Worm (Caenorhabditis elegans) whole organism, L1 larva: ENCODE results near the gene nhr-65.

Experiments used
- C04F5.9 ChIP-seq: sonication (generic microtip); optimal IDR thresholded peaks from 2 replicates; lab custom pipeline; 2016; ENCODE audit warnings: missing genetic modification characterization, missing compliant biosample characterization
- F16B12.6 ChIP-seq: fragments of 150-350 bp; optimal IDR thresholded peaks from 2 replicates; lab custom pipeline; 2014; ENCODE audit warnings: missing biosample characterization, missing genetic modification characterization
- aha-1 ChIP-seq: fragments of 150-350 bp; optimal IDR thresholded peaks from 2 replicates; lab custom pipeline; 2014; ENCODE audit warnings: missing biosample characterization, missing genetic modification characterization
- blmp-1 ChIP-seq: fragments of 150-350 bp; optimal IDR thresholded peaks from 2 replicates; lab custom pipeline; 2014; ENCODE audit warnings: missing biosample characterization, missing genetic modification characterization
- ceh-8 ChIP-seq: fragments of 200-800 bp; sonication (Bioruptor generic); optimal IDR thresholded peaks from 2 replicates; lab custom pipeline; 2018; ENCODE audit warnings: mild to moderate bottlenecking, missing genetic modification characterization, moderate library complexity, missing compliant biosample characterization
- ceh-82 ChIP-seq, 3 experiments: fragments of 150-350 bp in 1 of 3; sonication (generic microtip) in 2 of 3; optimal IDR thresholded peaks; 2 replicates each; lab custom pipeline; 2014 to 2017; ENCODE audit warnings: missing biosample characterization in 3 of 3, missing genetic modification characterization in 3 of 3
- ceh-88 ChIP-seq: fragments of 200-800 bp; sonication (Bioruptor generic); IDR thresholded peaks from 2 replicates; pipeline ENCODE4 v1.3.6; 2022; ENCODE audit warnings: missing genetic modification characterization, missing compliant biosample characterization
- ceh-90 ChIP-seq: sonication (generic microtip); optimal IDR thresholded peaks from 2 replicates; lab custom pipeline; 2016; ENCODE audit warnings: missing genetic modification characterization, missing compliant biosample characterization
- efl-1 ChIP-seq, 4 experiments: fragments of 150-350 bp; optimal IDR thresholded peaks in 3 of 4; peaks in 1 of 4; 1 replicate in 1 of 4; 2 replicates in 3 of 4; lab custom pipeline; 2014; ENCODE audit warnings: missing biosample characterization in 2 of 4, missing genetic modification characterization in 2 of 4, missing genetic modification reagents in 2 of 4
- egl-27 ChIP-seq, 2 experiments: fragments of 150-350 bp in 1 of 2; sonication (generic microtip); optimal IDR thresholded peaks; 3 replicates each; lab custom pipeline; 2017 to 2018; ENCODE audit warnings: missing biosample characterization in 2 of 2, missing genetic modification characterization in 2 of 2, missing genetic modification reagents in 2 of 2
- elt-2 ChIP-seq: sonication (generic microtip); optimal IDR thresholded peaks from 2 replicates; lab custom pipeline; 2016; ENCODE audit warnings: missing genetic modification characterization, mild to moderate bottlenecking, inconsistent platforms, missing compliant biosample characterization, missing genetic modification reagents
- ets-5 ChIP-seq: fragments of 200-800 bp; sonication (Bioruptor generic); IDR thresholded peaks from 2 replicates; pipeline ENCODE4 v1.3.6; 2022; ENCODE audit warnings: missing genetic modification characterization, missing compliant biosample characterization
- fkh-10 ChIP-seq: sonication (generic microtip); optimal IDR thresholded peaks from 2 replicates; lab custom pipeline; 2017; ENCODE audit warnings: missing biosample characterization, missing genetic modification reagents, missing genetic modification characterization
- fkh-4 ChIP-seq: sonication (generic microtip); optimal IDR thresholded peaks from 2 replicates; lab custom pipeline; 2016; ENCODE audit warnings: missing compliant biosample characterization, missing genetic modification characterization, borderline replicate concordance
- fkh-8 ChIP-seq: sonication (generic microtip); optimal IDR thresholded peaks from 2 replicates; lab custom pipeline; 2016; ENCODE audit warnings: mild to moderate bottlenecking, missing genetic modification characterization, missing compliant biosample characterization
- grh-1 ChIP-seq: fragments of 200-800 bp; sonication (Bioruptor generic); IDR thresholded peaks from 2 replicates; pipeline ENCODE4 v1.3.6; 2022; ENCODE audit warnings: missing genetic modification reagents, missing genetic modification characterization, missing compliant biosample characterization
- hlh-4 ChIP-seq: sonication (generic microtip); optimal IDR thresholded peaks from 2 replicates; lab custom pipeline; 2016; ENCODE audit warnings: mild to moderate bottlenecking, missing genetic modification characterization, missing compliant biosample characterization
- isw-1 ChIP-seq: fragments of 200-800 bp; sonication (Bioruptor generic); IDR thresholded peaks from 2 replicates; pipeline ENCODE4 v1.3.6; 2022; ENCODE audit warnings: missing genetic modification characterization, missing compliant biosample characterization
- jun-1 ChIP-seq: fragments of 150-350 bp; optimal IDR thresholded peaks from 2 replicates; lab custom pipeline; 2014; ENCODE audit warnings: missing biosample characterization, missing genetic modification reagents, missing genetic modification characterization
- lin-13 ChIP-seq: fragments of 150-350 bp; optimal IDR thresholded peaks from 2 replicates; lab custom pipeline; 2014; ENCODE audit warnings: missing biosample characterization, missing genetic modification reagents, missing genetic modification characterization
- lin-14 ChIP-seq: fragments of 200-800 bp; sonication (Bioruptor generic); optimal IDR thresholded peaks from 2 replicates; lab custom pipeline; 2018; ENCODE audit warnings: mild to moderate bottlenecking, missing genetic modification characterization, moderate library complexity, missing compliant biosample characterization
- lin-35 ChIP-seq, 2 experiments: fragments of 150-350 bp; optimal IDR thresholded peaks; 2 replicates each; lab custom pipeline; 2014; ENCODE audit warnings: missing biosample characterization in 2 of 2, missing genetic modification characterization in 2 of 2, missing genetic modification reagents in 2 of 2
- lir-3 ChIP-seq: sonication (generic microtip); optimal IDR thresholded peaks from 2 replicates; lab custom pipeline; 2016; ENCODE audit warnings: mild to moderate bottlenecking, missing genetic modification characterization, moderate library complexity, missing compliant biosample characterization; ENCODE audit not compliant: poor library complexity
- lsy-2 ChIP-seq, 2 experiments: fragments of 150-350 bp; optimal IDR thresholded peaks; 2 replicates each; lab custom pipeline; 2014; ENCODE audit warnings: missing biosample characterization in 2 of 2, missing genetic modification characterization in 2 of 2
- mab-9 ChIP-seq: fragments of 200-800 bp; sonication (Bioruptor generic); IDR thresholded peaks from 2 replicates; pipeline ENCODE4 v1.3.6; 2022; ENCODE audit warnings: missing genetic modification reagents, missing genetic modification characterization, missing compliant biosample characterization
- mef-2 ChIP-seq: fragments of 150-350 bp; optimal IDR thresholded peaks from 2 replicates; lab custom pipeline; 2014; ENCODE audit warnings: missing biosample characterization, missing genetic modification characterization
- mep-1 ChIP-seq: fragments of 150-350 bp; optimal IDR thresholded peaks from 2 replicates; lab custom pipeline; 2014; ENCODE audit warnings: missing biosample characterization, missing genetic modification characterization
- nhr-19 ChIP-seq: fragments of 200-800 bp; sonication (Bioruptor generic); conservative IDR thresholded peaks from 2 replicates; pipeline ENCODE4 v1.3.6; 2022; ENCODE audit warnings: missing genetic modification characterization, missing compliant biosample characterization
- nhr-20 ChIP-seq: sonication (generic microtip); optimal IDR thresholded peaks from 2 replicates; lab custom pipeline; 2016; ENCODE audit warnings: mild to moderate bottlenecking, missing genetic modification characterization, missing compliant biosample characterization
- nhr-237 ChIP-seq: fragments of 150-350 bp; optimal IDR thresholded peaks from 2 replicates; lab custom pipeline; 2014; ENCODE audit warnings: missing biosample characterization, missing genetic modification characterization
- nhr-71 ChIP-seq: sonication (generic microtip); optimal IDR thresholded peaks from 2 replicates; lab custom pipeline; 2016; ENCODE audit warnings: mild to moderate bottlenecking, missing genetic modification characterization, moderate library complexity, missing compliant biosample characterization
- nhr-76 ChIP-seq: sonication (generic microtip); optimal IDR thresholded peaks from 2 replicates; lab custom pipeline; 2017; ENCODE audit warnings: missing biosample characterization, missing genetic modification characterization
- nhr-77 ChIP-seq: fragments of 150-350 bp; optimal IDR thresholded peaks from 2 replicates; lab custom pipeline; 2014; ENCODE audit warnings: missing biosample characterization, missing genetic modification characterization
- nhr-84 ChIP-seq: sonication (generic microtip); optimal IDR thresholded peaks from 2 replicates; lab custom pipeline; 2017; ENCODE audit warnings: missing biosample characterization, missing genetic modification characterization
- nhr-85 ChIP-seq: sonication (generic microtip); peaks from one replicate; lab custom pipeline; 2016; ENCODE audit warnings: missing genetic modification characterization, inconsistent platforms, missing compliant biosample characterization
- nhr-90 ChIP-seq: sonication (generic microtip); optimal IDR thresholded peaks from 2 replicates; lab custom pipeline; 2016; ENCODE audit warnings: mild to moderate bottlenecking, missing genetic modification characterization, missing compliant biosample characterization; ENCODE audit not compliant: poor library complexity
- pag-3 ChIP-seq: sonication (generic microtip); optimal IDR thresholded peaks from 2 replicates; lab custom pipeline; 2017; ENCODE audit warnings: missing genetic modification characterization, mild to moderate bottlenecking, missing compliant biosample characterization, antibody characterized with exemption, borderline replicate concordance; ENCODE audit not compliant: insufficient read depth
- skn-1 ChIP-seq: fragments of 150-350 bp; optimal IDR thresholded peaks from 2 replicates; lab custom pipeline; 2014; ENCODE audit warnings: missing biosample characterization, missing genetic modification characterization
- snpc-4 ChIP-seq: fragments of 150-350 bp; optimal IDR thresholded peaks from 2 replicates; lab custom pipeline; 2014; ENCODE audit warnings: missing biosample characterization, missing genetic modification characterization
- snu-23 ChIP-seq: sonication (generic microtip); optimal IDR thresholded peaks from 2 replicates; lab custom pipeline; 2016; ENCODE audit warnings: missing genetic modification characterization, missing compliant biosample characterization
- sox-4 ChIP-seq: sonication (generic microtip); optimal IDR thresholded peaks from 2 replicates; lab custom pipeline; 2016; ENCODE audit warnings: missing genetic modification characterization, missing compliant biosample characterization
- sptf-1 ChIP-seq: fragments of 150-350 bp; optimal IDR thresholded peaks from 2 replicates; lab custom pipeline; 2014; ENCODE audit warnings: missing biosample characterization, missing genetic modification characterization
- sup-37 ChIP-seq: fragments of 200-800 bp; sonication (Bioruptor generic); optimal IDR thresholded peaks from 2 replicates; lab custom pipeline; 2018; ENCODE audit warnings: mild to moderate bottlenecking, missing genetic modification characterization, missing compliant biosample characterization
- swsn-7 ChIP-seq: sonication (generic microtip); optimal IDR thresholded peaks from 2 replicates; lab custom pipeline; 2016; ENCODE audit warnings: missing genetic modification characterization, missing compliant biosample characterization
- tbx-2 ChIP-seq: sonication (generic microtip); optimal IDR thresholded peaks from 2 replicates; lab custom pipeline; 2016; ENCODE audit warnings: missing genetic modification characterization, missing compliant biosample characterization
- tlp-1 ChIP-seq: fragments of 150-350 bp; optimal IDR thresholded peaks from 2 replicates; lab custom pipeline; 2014; ENCODE audit warnings: missing biosample characterization, missing genetic modification characterization
- unc-130 ChIP-seq: fragments of 150-350 bp; optimal IDR thresholded peaks from 2 replicates; lab custom pipeline; 2017; ENCODE audit warnings: missing biosample characterization, missing genetic modification characterization, inconsistent platforms
- unc-62 ChIP-seq: fragments of 150-350 bp; optimal IDR thresholded peaks from 2 replicates; lab custom pipeline; 2014; ENCODE audit warnings: missing biosample characterization, missing genetic modification reagents, missing genetic modification characterization
- unc-86 ChIP-seq: sonication (generic microtip); optimal IDR thresholded peaks from 2 replicates; lab custom pipeline; 2016; ENCODE audit warnings: missing genetic modification characterization, missing compliant biosample characterization
- unc-98 ChIP-seq: fragments of 200-800 bp; sonication (Bioruptor generic); IDR thresholded peaks from 2 replicates; pipeline ENCODE4 v1.3.6; 2022; ENCODE audit warnings: missing genetic modification characterization, missing compliant biosample characterization
- vab-15 ChIP-seq: sonication (generic microtip); optimal IDR thresholded peaks from 2 replicates; lab custom pipeline; 2017; ENCODE audit warnings: missing genotype, mild to moderate bottlenecking, missing genetic modification characterization, missing compliant biosample characterization
- zag-1 ChIP-seq: fragments of 150-350 bp; optimal IDR thresholded peaks from 2 replicates; lab custom pipeline; 2014; ENCODE audit warnings: missing biosample characterization, missing genetic modification characterization
- ztf-4 ChIP-seq: fragments of 150-350 bp; optimal IDR thresholded peaks from 2 replicates; lab custom pipeline; 2014; ENCODE audit warnings: missing biosample characterization, missing genetic modification characterization

nhr-65 gene

DNA sequence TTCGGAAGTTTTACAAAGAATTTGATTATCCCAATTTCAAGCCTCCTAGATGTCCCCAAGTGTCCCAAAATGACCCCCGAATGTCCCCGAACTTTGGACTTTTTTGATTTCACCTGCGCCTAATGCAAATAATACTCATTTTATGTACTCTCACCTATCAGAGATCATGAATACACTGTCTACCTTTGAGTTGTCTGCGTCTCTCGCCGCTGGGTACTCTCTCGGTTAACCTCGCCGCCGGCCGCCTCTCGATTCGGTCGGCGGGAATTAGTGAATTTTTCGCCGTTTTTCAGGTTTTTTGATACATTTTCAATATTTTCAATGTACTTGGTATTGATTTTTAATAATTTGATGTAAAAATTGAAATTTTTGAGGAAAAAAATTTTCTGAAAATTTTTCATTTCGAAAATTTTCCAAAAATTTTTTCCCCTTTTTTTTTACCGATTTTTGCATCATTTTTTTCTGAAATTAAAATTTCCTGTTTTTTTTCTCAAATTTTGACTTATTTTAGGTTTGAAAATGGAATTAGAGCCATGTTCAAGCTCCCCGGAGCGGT lies at the start of gene nhr-65:
nhr-65 (plus strand) TSS at position 506 of the 556 bp plus-strand sequence.
- TF ChIP-seq nhr-90 (tag; lab: Kevin White, UChicago), result peak; percentile 39
- TF ChIP-seq sup-37 (GFP tag; lab: Kevin White, UChicago), result no peak
- TF ChIP-seq ets-5 (GFP tag; lab: Robert Waterston, UW), result no peak
- no peak for TF ChIP-seq unc-130 (tag; lab: Kevin White, UChicago)
- TF ChIP-seq ceh-82 (tag; optimal IDR thresholded peaks at IDR 0.05; lab: Kevin White, UChicago), result no peak
- TF ChIP-seq egl-27 (tag; optimal IDR thresholded peaks at IDR 0.05; lab: Kevin White, UChicago), result no peak
- peak; percentile 67 for TF ChIP-seq nhr-85 (tag; lab: Kevin White, UChicago)
- no peak for TF ChIP-seq jun-1 (tag; lab: Kevin White, UChicago)
- no peak for TF ChIP-seq unc-98 (GFP tag; lab: Robert Waterston, UW)
- peak in 1 of 2 experiments; percentile 5 for TF ChIP-seq lsy-2 (tag; optimal IDR thresholded peaks at IDR 0.05; lab: Kevin White, UChicago)
- TF ChIP-seq fkh-4 (tag; lab: Kevin White, UChicago), result no peak
- TF ChIP-seq fkh-8 (tag; lab: Kevin White, UChicago), result no peak
- no peak for TF ChIP-seq nhr-76 (tag; lab: Kevin White, UChicago)
- no peak for TF ChIP-seq lin-14 (GFP tag; lab: Kevin White, UChicago)
- no peak for TF ChIP-seq tbx-2
- TF ChIP-seq mef-2, result no peak
- TF ChIP-seq nhr-20 (tag; lab: Kevin White, UChicago), result peak; percentile 48
- TF ChIP-seq unc-62, result no peak
- TF ChIP-seq snpc-4 (tag; lab: Kevin White, UChicago), result no peak
- TF ChIP-seq fkh-10, result no peak
- TF ChIP-seq skn-1 (tag; lab: Kevin White, UChicago), result peak; percentile 15
- no peak for TF ChIP-seq ceh-90 (tag; lab: Kevin White, UChicago)
- TF ChIP-seq pag-3 (tag; lab: Kevin White, UChicago), result no peak
- TF ChIP-seq F16B12.6 (tag; lab: Kevin White, UChicago), result no peak
- TF ChIP-seq mep-1 (tag; lab: Kevin White, UChicago), result peak; percentile 29
- TF ChIP-seq ceh-8 (GFP tag; lab: Kevin White, UChicago), result no peak
- TF ChIP-seq hlh-4 (tag; lab: Kevin White, UChicago), result no peak
- TF ChIP-seq lir-3 (tag; lab: Kevin White, UChicago), result no peak
- TF ChIP-seq vab-15 (tag; lab: Kevin White, UChicago), result no peak
- no peak for TF ChIP-seq nhr-77 (tag; lab: Kevin White, UChicago)
- no peak for TF ChIP-seq mab-9 (GFP tag; lab: Robert Waterston, UW)
- TF ChIP-seq blmp-1 (tag; lab: Kevin White, UChicago), result peak; percentile 74
- no peak for TF ChIP-seq nhr-84
- TF ChIP-seq sox-4 (tag; lab: Kevin White, UChicago), result no peak
- peak; percentile 48 for TF ChIP-seq snu-23 (GFP tag; lab: Kevin White, UChicago)
- TF ChIP-seq C04F5.9 (tag; lab: Kevin White, UChicago), result no peak
- no peak for TF ChIP-seq tlp-1 (tag; lab: Kevin White, UChicago)
- no peak for TF ChIP-seq lin-13 (GFP tag; lab: Kevin White, UChicago)
- no peak for TF ChIP-seq grh-1
- no peak for TF ChIP-seq nhr-71 (tag; lab: Kevin White, UChicago)
- no peak for TF ChIP-seq sptf-1 (tag; lab: Kevin White, UChicago)
- peak; percentile 19 for TF ChIP-seq elt-2 (tag; lab: Kevin White, UChicago)
- TF ChIP-seq nhr-19 (GFP tag; lab: Robert Waterston, UW), result peak; percentile 41
- no peak for TF ChIP-seq isw-1 (GFP tag; lab: Robert Waterston, UW)
- no peak for TF ChIP-seq zag-1 (tag; lab: Kevin White, UChicago)
- TF ChIP-seq ceh-88 (GFP tag; lab: Robert Waterston, UW), result no peak
- TF ChIP-seq lin-35 (GFP tag; optimal IDR thresholded peaks at IDR 0.05; lab: Kevin White, UChicago), result peak in 1 of 2 experiments; percentile 53
- no peak for TF ChIP-seq unc-86
- peak; percentile 22 for TF ChIP-seq swsn-7 (tag; lab: Kevin White, UChicago)
- peak; percentile 21 to 23 for TF ChIP-seq efl-1 (optimal IDR thresholded peaks at IDR 0.05; lab: Kevin White, UChicago)
- peak in 1 of 2 experiments; percentile 41 for TF ChIP-seq efl-1 (GFP tag; optimal IDR thresholded peaks at IDR 0.05 in 1 of 2; lab: Kevin White, UChicago)
- TF ChIP-seq ztf-4 (tag; lab: Kevin White, UChicago), result no peak
- no peak for TF ChIP-seq nhr-237
- TF ChIP-seq aha-1 (tag; lab: Kevin White, UChicago), result no peak
